Fruit fly (Drosophila melanogaster) whole organism, embryonic: ENCODE measurements around the gene CG17325.

Source experiments
- B-H1 ChIP-seq: fragments of 200-800 bp; sonication (Bioruptor generic); IDR thresholded peaks from 3 replicates; pipeline ENCODE4 v1.3.6; 2022; ENCODE audit warnings: missing biosample characterization, missing genetic modification characterization
- BtbVII ChIP-seq: fragments of 200-800 bp; sonication (Bioruptor generic); optimal IDR thresholded peaks from 3 replicates; lab custom pipeline; 2017; ENCODE audit warnings: missing biosample characterization, mild to moderate bottlenecking, missing genetic modification characterization
- CG10267 ChIP-seq: fragments of 200-800 bp; sonication (Bioruptor generic); optimal IDR thresholded peaks from 2 replicates; lab custom pipeline; 2018; ENCODE audit warnings: missing biosample characterization, mild to moderate bottlenecking, missing genetic modification characterization, moderate library complexity
- CG10321 ChIP-seq: fragments of 200-800 bp; sonication (Bioruptor generic); IDR thresholded peaks from 2 replicates; pipeline ENCODE4 v1.3.6; 2022; ENCODE audit warnings: missing biosample characterization, missing genetic modification characterization
- CG10959 ChIP-seq: fragments of 200-800 bp; sonication (Bioruptor generic); IDR thresholded peaks from 2 replicates; pipeline ENCODE4 v1.3.6; 2022; ENCODE audit warnings: missing biosample characterization, missing genetic modification characterization
- CG1233 ChIP-seq: fragments of 200-800 bp; sonication (Bioruptor generic); optimal IDR thresholded peaks from 4 replicates; lab custom pipeline; 2018; ENCODE audit warnings: missing biosample characterization, mild to moderate bottlenecking, missing genetic modification characterization
- CG13775 ChIP-seq: fragments of 200-800 bp; sonication (Bioruptor generic); optimal IDR thresholded peaks from 3 replicates; lab custom pipeline; 2017; ENCODE audit warnings: missing biosample characterization, mild to moderate bottlenecking, missing genetic modification characterization
- CG15514 ChIP-seq: fragments of 200-800 bp; sonication (Bioruptor generic); optimal IDR thresholded peaks from 3 replicates; lab custom pipeline; 2017; ENCODE audit warnings: missing biosample characterization, missing genetic modification characterization, mild to moderate bottlenecking, moderate library complexity, missing genetic modification reagents
- CG1603 ChIP-seq: fragments of 200-800 bp; sonication (Bioruptor generic); optimal IDR thresholded peaks from 2 replicates; lab custom pipeline; 2019; ENCODE audit warnings: missing biosample characterization, mild to moderate bottlenecking, missing genetic modification characterization, moderate library complexity
- CG1647 ChIP-seq: fragments of 200-800 bp; sonication (Bioruptor generic); optimal IDR thresholded peaks from 3 replicates; lab custom pipeline; 2016; ENCODE audit warnings: missing biosample characterization, missing genetic modification characterization
- CG17328 ChIP-seq: fragments of 200-800 bp; sonication (Bioruptor generic); IDR thresholded peaks from 2 replicates; pipeline ENCODE4 v1.3.6; 2022; ENCODE audit warnings: missing biosample characterization, missing genetic modification characterization
- CG18619 ChIP-seq: fragments of 200-800 bp; sonication (Bioruptor generic); optimal IDR thresholded peaks from 3 replicates; lab custom pipeline; 2017; ENCODE audit warnings: missing biosample characterization, mild to moderate bottlenecking, missing genetic modification characterization
- CG30020 ChIP-seq: fragments of 200-800 bp; optimal IDR thresholded peaks from 2 replicates; lab custom pipeline; 2019; ENCODE audit warnings: missing biosample characterization, mild to moderate bottlenecking, missing genetic modification characterization, moderate library complexity
- CG3281 ChIP-seq: fragments of 200-800 bp; sonication (Bioruptor generic); optimal IDR thresholded peaks from 3 replicates; lab custom pipeline; 2017; ENCODE audit warnings: missing biosample characterization, mild to moderate bottlenecking, missing genetic modification characterization
- CG3847 ChIP-seq: fragments of 200-800 bp; sonication (Bioruptor generic); IDR thresholded peaks from 2 replicates; pipeline ENCODE4 v1.3.6; 2022; ENCODE audit warnings: missing biosample characterization, missing genetic modification characterization
- CG3995 ChIP-seq: fragments of 200-800 bp; sonication (Bioruptor generic); optimal IDR thresholded peaks from 3 replicates; lab custom pipeline; 2016; ENCODE audit warnings: missing biosample characterization, missing genetic modification characterization
- CG4820 ChIP-seq: fragments of 200-800 bp; sonication (Bioruptor generic); optimal IDR thresholded peaks from 3 replicates; lab custom pipeline; 2016; ENCODE audit warnings: missing biosample characterization, missing genetic modification characterization
- CG5180 ChIP-seq: fragments of 200-800 bp; sonication (Bioruptor generic); optimal IDR thresholded peaks from 3 replicates; lab custom pipeline; 2017; ENCODE audit warnings: missing biosample characterization, missing genetic modification characterization, mild to moderate bottlenecking, moderate library complexity, missing genetic modification reagents
- CG6813 ChIP-seq: fragments of 200-800 bp; sonication (Bioruptor generic); optimal IDR thresholded peaks from 2 replicates; lab custom pipeline; 2017; ENCODE audit warnings: missing biosample characterization, missing genetic modification characterization, mild to moderate bottlenecking, moderate library complexity, missing genetic modification reagents
- CHES-1-like ChIP-seq: fragments of 200-800 bp; sonication (Bioruptor generic); optimal IDR thresholded peaks from 2 replicates; lab custom pipeline; 2016; ENCODE audit warnings: missing biosample characterization, missing genetic modification characterization
- Camta ChIP-seq: fragments of 200-800 bp; sonication (Bioruptor generic); optimal IDR thresholded peaks from 2 replicates; lab custom pipeline; 2016; ENCODE audit warnings: missing biosample characterization, missing genetic modification characterization
- CrebB ChIP-seq: fragments of 200-800 bp; sonication (Bioruptor generic); optimal IDR thresholded peaks from 3 replicates; lab custom pipeline; 2018; ENCODE audit warnings: missing biosample characterization, mild to moderate bottlenecking, missing genetic modification characterization
- Dip3 ChIP-seq: fragments of 200-800 bp; sonication (Bioruptor generic); optimal IDR thresholded peaks from 3 replicates; lab custom pipeline; 2016; ENCODE audit warnings: missing biosample characterization, missing genetic modification characterization
- Dll ChIP-seq: fragments of 200-800 bp; sonication (Bioruptor generic); IDR thresholded peaks from 4 replicates; pipeline ENCODE4 v1.3.6; 2022; ENCODE audit warnings: missing biosample characterization, missing genetic modification characterization; ENCODE audit not compliant: partially characterized antibody
- Drgx ChIP-seq: fragments of 200-800 bp; sonication (Bioruptor generic); IDR thresholded peaks from 2 replicates; pipeline ENCODE4 v1.3.6; 2022; ENCODE audit warnings: missing biosample characterization, missing genetic modification characterization
- H2.0 ChIP-seq: fragments of 200-800 bp; sonication (Bioruptor generic); IDR thresholded peaks from 2 replicates; pipeline ENCODE4 v1.3.6; 2022; ENCODE audit warnings: missing biosample characterization, missing genetic modification characterization
- HLH54F ChIP-seq: fragments of 200-800 bp; sonication (Bioruptor generic); optimal IDR thresholded peaks from 3 replicates; lab custom pipeline; 2016; ENCODE audit warnings: missing biosample characterization, missing genetic modification characterization
- HmgD ChIP-seq: fragments of 200-800 bp; sonication (Bioruptor generic); optimal IDR thresholded peaks from 3 replicates; lab custom pipeline; 2016; ENCODE audit warnings: missing biosample characterization, missing genetic modification characterization
- Hr3 ChIP-seq: fragments of 200-800 bp; sonication (Bioruptor generic); optimal IDR thresholded peaks from 3 replicates; lab custom pipeline; 2016; ENCODE audit warnings: missing biosample characterization, missing genetic modification characterization
- Myb ChIP-seq: fragments of 200-800 bp; sonication (Bioruptor generic); optimal IDR thresholded peaks from 2 replicates; lab custom pipeline; 2016; ENCODE audit warnings: missing biosample characterization, missing genetic modification characterization
- Optix ChIP-seq: fragments of 200-800 bp; sonication (Bioruptor generic); IDR thresholded peaks from 3 replicates; pipeline ENCODE4 v1.3.6; 2022; ENCODE audit warnings: missing biosample characterization, missing genetic modification characterization
- Pdp1 ChIP-seq, 2 experiments: fragments of 200-800 bp; sonication (Bioruptor generic); optimal IDR thresholded peaks; 3 replicates each; lab custom pipeline; 2016; ENCODE audit warnings: missing biosample characterization in 2 of 2, missing genetic modification characterization in 2 of 2, mild to moderate bottlenecking in 1 of 2, moderate library complexity in 1 of 2
- Rx ChIP-seq: fragments of 200-800 bp; sonication (Bioruptor generic); IDR thresholded peaks from 2 replicates; pipeline ENCODE4 v1.3.6; 2022; ENCODE audit warnings: missing biosample characterization, missing genetic modification characterization
- TFAM ChIP-seq: fragments of 200-800 bp; sonication (Bioruptor generic); optimal IDR thresholded peaks from 2 replicates; lab custom pipeline; 2017; ENCODE audit warnings: missing biosample characterization, missing genetic modification characterization, inconsistent platforms
- Tbp ChIP-seq: fragments of >200 bp; optimal IDR thresholded peaks from 2 replicates; lab custom pipeline; 2018; ENCODE audit warnings: missing biosample characterization, missing genetic modification characterization
- YL-1 ChIP-seq: fragments of 200-800 bp; sonication (Bioruptor generic); optimal IDR thresholded peaks from 3 replicates; lab custom pipeline; 2017; ENCODE audit warnings: missing biosample characterization, mild to moderate bottlenecking, missing genetic modification characterization
- aop ChIP-seq: fragments of 200-800 bp; sonication (Bioruptor generic); IDR thresholded peaks from 2 replicates; pipeline ENCODE4 v1.3.6; 2022; ENCODE audit warnings: missing biosample characterization, missing genetic modification characterization
- ash1 ChIP-seq: fragments of 200-800 bp; sonication (Bioruptor generic); optimal IDR thresholded peaks from 2 replicates; lab custom pipeline; 2018; ENCODE audit warnings: missing biosample characterization, mild to moderate bottlenecking, missing genetic modification characterization
- bowl ChIP-seq: fragments of 200-800 bp; sonication (Bioruptor generic); IDR thresholded peaks from 2 replicates; pipeline ENCODE4 v1.3.6; 2022; ENCODE audit warnings: missing biosample characterization, missing genetic modification characterization
- cg ChIP-seq: fragments of 200-800 bp; sonication (Bioruptor generic); optimal IDR thresholded peaks from 3 replicates; lab custom pipeline; 2019; ENCODE audit warnings: missing biosample characterization, mild to moderate bottlenecking, missing genetic modification characterization, moderate library complexity
- ci ChIP-seq: fragments of 200-800 bp; sonication (Bioruptor generic); IDR thresholded peaks from 3 replicates; pipeline ENCODE4 v1.3.6; 2022; ENCODE audit warnings: missing biosample characterization, missing genetic modification characterization
- crol ChIP-seq: fragments of 200-800 bp; sonication (Bioruptor generic); IDR thresholded peaks from 2 replicates; pipeline ENCODE4 v1.3.6; 2022; ENCODE audit warnings: missing biosample characterization, missing genetic modification characterization
- disco-r ChIP-seq: fragments of 200-800 bp; sonication (Bioruptor generic); optimal IDR thresholded peaks from 2 replicates; lab custom pipeline; 2016; ENCODE audit warnings: missing biosample characterization, missing genetic modification characterization
- dm ChIP-seq: fragments of 200-800 bp; sonication (Bioruptor generic); optimal IDR thresholded peaks from 3 replicates; lab custom pipeline; 2016; ENCODE audit warnings: missing biosample characterization, missing genetic modification characterization
- dysf ChIP-seq: fragments of 200-800 bp; sonication (Bioruptor generic); IDR thresholded peaks from 3 replicates; pipeline ENCODE4 v1.3.6; 2022; ENCODE audit warnings: missing biosample characterization, missing genetic modification characterization
- emc ChIP-seq: fragments of 200-800 bp; sonication (Bioruptor generic); optimal IDR thresholded peaks from 2 replicates; lab custom pipeline; 2016; ENCODE audit warnings: missing biosample characterization, missing genetic modification characterization
- gcm ChIP-seq: fragments of 200-800 bp; sonication (Bioruptor generic); optimal IDR thresholded peaks from 2 replicates; lab custom pipeline; 2019; ENCODE audit warnings: missing biosample characterization, mild to moderate bottlenecking, missing genetic modification characterization, moderate library complexity
- jing ChIP-seq: fragments of 200-800 bp; sonication (Bioruptor generic); optimal IDR thresholded peaks from 2 replicates; lab custom pipeline; 2018; ENCODE audit warnings: missing biosample characterization, mild to moderate bottlenecking, missing genetic modification characterization
- mirr ChIP-seq: fragments of 200-800 bp; sonication (Bioruptor generic); optimal IDR thresholded peaks from 3 replicates; lab custom pipeline; 2018; ENCODE audit warnings: missing biosample characterization, mild to moderate bottlenecking, missing genetic modification characterization
- otp ChIP-seq: fragments of 200-800 bp; sonication (Bioruptor generic); IDR thresholded peaks from 3 replicates; pipeline ENCODE4, ENCODE4 v1.3.6; 2022; ENCODE audit warnings: missing biosample characterization, missing genetic modification characterization
- vvl ChIP-seq: fragments of 200-800 bp; sonication (Bioruptor generic); IDR thresholded peaks from 2 replicates; pipeline ENCODE4 v1.3.6; 2022; ENCODE audit warnings: missing biosample characterization, missing genetic modification characterization
- wdn ChIP-seq: fragments of 200-800 bp; sonication (Bioruptor generic); IDR thresholded peaks from 2 replicates; pipeline ENCODE4 v1.3.6; 2022; ENCODE audit warnings: missing biosample characterization, missing genetic modification characterization
- yki ChIP-seq: fragments of >200 bp; optimal IDR thresholded peaks from 3 replicates; lab custom pipeline; 2018

CG17325 gene

dm6 chr2L:18822805-18823204 is 10.4 kb downstream of the CG17325 start (continued):
- TF ChIP-seq CG15514 (GFP tag; lab: Kevin White, UChicago) (no peak), emc (GFP tag; lab: Kevin White, UChicago) (no peak), disco-r (GFP tag; lab: Kevin White, UChicago) (no peak), Tbp (no peak), CHES-1-like (GFP tag; lab: Kevin White, UChicago) (no peak), dysf (GFP tag; lab: Robert Waterston, UW) (no peak; the same call in 2 of the 3 replicates), CG10267 (no peak), CG18619 (GFP tag; lab: Kevin White, UChicago) (peak; percentile 41), yki (no peak), Camta (GFP tag; lab: Kevin White, UChicago) (peak; percentile 8), CG3847 (GFP tag; lab: Robert Waterston, UW) (no peak), BtbVII (GFP tag; lab: Kevin White, UChicago) (peak; percentile 7), HLH54F (GFP tag; lab: Kevin White, UChicago) (no peak), ash1 (GFP tag; lab: Kevin White, UChicago) (no peak), jing (no peak), CG6813 (GFP tag; lab: Kevin White, UChicago) (peak; percentile 80), Rx (GFP tag; lab: Robert Waterston, UW) (no peak), Optix (GFP tag; lab: Robert Waterston, UW) (no peak), Pdp1 (GFP tag; optimal IDR thresholded peaks at IDR 0.05; lab: Kevin White, UChicago) (no peak), crol (GFP tag; lab: Robert Waterston, UW) (no peak), HmgD (GFP tag; lab: Kevin White, UChicago) (no peak), mirr (GFP tag; lab: Kevin White, UChicago) (peak; percentile 76), CG1647 (GFP tag; lab: Kevin White, UChicago) (no peak), vvl (no peak), CG10959 (GFP tag; lab: Robert Waterston, UW) (peak; percentile 41; the same call in 1 of the 2 replicates), dm (GFP tag; lab: Kevin White, UChicago) (no peak), YL-1 (GFP tag; lab: Kevin White, UChicago) (no peak), Dip3 (GFP tag; lab: Kevin White, UChicago) (no peak), B-H1 (GFP tag; lab: Robert Waterston, UW) (no peak), CG4820 (GFP tag; lab: Kevin White, UChicago) (peak; percentile 24), wdn (GFP tag; lab: Robert Waterston, UW) (no peak), CG3995 (GFP tag; lab: Kevin White, UChicago) (no peak), Myb (GFP tag; lab: Kevin White, UChicago) (no peak), gcm (peak; percentile 16), CrebB (tag; lab: Kevin White, UChicago) (peak; percentile 57), Dll (GFP tag; lab: Robert Waterston, UW) (no peak), CG1233 (GFP tag; lab: Kevin White, UChicago) (peak; percentile 73), CG13775 (GFP tag; lab: Kevin White, UChicago) (no peak), CG3281 (peak; percentile 8), CG17328 (GFP tag; lab: Robert Waterston, UW) (peak; percentile 32; the same call in 1 of the 2 replicates), CG5180 (GFP tag; lab: Kevin White, UChicago) (peak; percentile 34), otp (0 out of 3 replicates have a peak, but pooled peaks have one; percentile 49), CG10321 (GFP tag; lab: Robert Waterston, UW) (no peak; the same call in 1 of the 2 replicates), ci (GFP tag; lab: Robert Waterston, UW) (peak; percentile 67; the same call in 1 of the 3 replicates), aop (GFP tag; lab: Robert Waterston, UW) (no peak), Hr3 (GFP tag; lab: Kevin White, UChicago) (no peak), H2.0 (GFP tag; lab: Robert Waterston, UW) (no peak), CG1603 (peak; percentile 38), cg (no peak), CG30020 (tag; lab: Kevin White, UChicago) (no peak), bowl (GFP tag; lab: Robert Waterston, UW) (no peak), Drgx (no peak), TFAM (GFP tag; lab: Kevin White, UChicago) (no peak)
